Worm (Caenorhabditis elegans): ENCODE results near the gene rpn-12.

The rpn-12 gene

ce11 chrII:11650975-11651588 lies 1.8 kb upstream of the rpn-12 start, which contains the start of gene coa-7 (continued):
- peak; percentile 58 for TF ChIP-seq xnd-1 (tag; optimal IDR thresholded peaks at IDR 0.05)
- no peak for TF ChIP-seq snpc-1.3 (tag; optimal IDR thresholded peaks at IDR 0.05; ENCODE audit: insufficient read depth)
- no peak for TF ChIP-seq let-526 (GFP tag; IDR thresholded peaks at IDR 0.05)
- no peak for TF ChIP-seq zim-3 (tag; optimal IDR thresholded peaks at IDR 0.05)
- no peak for TF ChIP-seq snpc-4 (GFP tag; optimal IDR thresholded peaks at IDR 0.05)
- TF ChIP-seq snpc-4 (tag; optimal IDR thresholded peaks at IDR 0.05), result no peak
- peak; percentile 72 for TF ChIP-seq madf-6 (GFP tag; IDR thresholded peaks at IDR 0.05)
- peak; percentile 59 for TF ChIP-seq ztf-18 (tag; optimal IDR thresholded peaks at IDR 0.05)
- TF ChIP-seq nhr-120 (GFP tag; IDR thresholded peaks at IDR 0.05), result no peak
- peak; percentile 14 for TF ChIP-seq die-1 (tag; optimal IDR thresholded peaks at IDR 0.05)
- no peak for TF ChIP-seq dpff-1 (tag; optimal IDR thresholded peaks at IDR 0.05)
- no peak for TF ChIP-seq hlh-12 (tag; optimal IDR thresholded peaks at IDR 0.05)
- TF ChIP-seq nhr-80 (tag; optimal IDR thresholded peaks at IDR 0.05), result no peak
- 0 out of 2 replicates have a peak, but pooled peaks have one; percentile 47 for TF ChIP-seq ceh-58 (GFP tag; IDR thresholded peaks at IDR 0.05)
- TF ChIP-seq nfya-1 (tag; optimal IDR thresholded peaks at IDR 0.05; ENCODE audit: borderline replicate concordance, insufficient read depth), result no peak
- no peak for TF ChIP-seq F57A8.1 (GFP tag; optimal IDR thresholded peaks at IDR 0.05)
- TF ChIP-seq madf-10 (tag; optimal IDR thresholded peaks at IDR 0.05), result no peak
- no peak for TF ChIP-seq bed-1 (GFP tag; IDR thresholded peaks at IDR 0.05)
- TF ChIP-seq Y56A3A.18 (GFP tag; IDR thresholded peaks at IDR 0.05), result no peak
- TF ChIP-seq K12H6.12 (tag; optimal IDR thresholded peaks at IDR 0.05), result no peak
- TF ChIP-seq bed-2 (GFP tag; IDR thresholded peaks at IDR 0.05), result no peak
- TF ChIP-seq C06A6.2 (GFP tag; conservative IDR thresholded peaks at IDR 0.05), result no peak
- TF ChIP-seq dox-1 (GFP tag; IDR thresholded peaks at IDR 0.05), result no peak
- no peak for TF ChIP-seq mel-28 (tag; optimal IDR thresholded peaks at IDR 0.05; ENCODE audit: borderline replicate concordance)
- TF ChIP-seq lin-54 (GFP tag; optimal IDR thresholded peaks at IDR 0.05), result peak; percentile 13
- TF ChIP-seq F49E8.2 (tag; optimal IDR thresholded peaks at IDR 0.05; ENCODE audit: insufficient read depth), result peak; percentile 92
- no peak for TF ChIP-seq attf-6 (GFP tag; IDR thresholded peaks at IDR 0.05)
- no peak for TF ChIP-seq lsy-27 (tag; optimal IDR thresholded peaks at IDR 0.05; ENCODE audit: borderline replicate concordance, insufficient read depth)
- TF ChIP-seq lag-1 (GFP tag; IDR thresholded peaks at IDR 0.05), result no peak
- peak; percentile 24 for TF ChIP-seq ZK185.1 (tag; optimal IDR thresholded peaks at IDR 0.05; ENCODE audit: poor library complexity, severe bottlenecking)
- TF ChIP-seq unc-62 (GFP tag; optimal IDR thresholded peaks at IDR 0.05), result no peak
- TF ChIP-seq Y67H2A.10 (GFP tag; conservative IDR thresholded peaks at IDR 0.05), result no peak
- no peak for TF ChIP-seq zfh-2 (GFP tag; conservative IDR thresholded peaks at IDR 0.05)
- TF ChIP-seq ccch-3 (GFP tag; optimal IDR thresholded peaks at IDR 0.05), result no peak
- TF ChIP-seq akir-1 (GFP tag; optimal IDR thresholded peaks at IDR 0.05), result no peak
- TF ChIP-seq mes-4 (tag; optimal IDR thresholded peaks at IDR 0.05), result peak; percentile 19
- no peak for TF ChIP-seq F33H1.4 (GFP tag; IDR thresholded peaks at IDR 0.05)
- TF ChIP-seq ceh-100 (GFP tag; IDR thresholded peaks at IDR 0.05), result no peak
- TF ChIP-seq nfya-2 (GFP tag; IDR thresholded peaks at IDR 0.05), result no peak
- TF ChIP-seq nhr-27 (tag; optimal IDR thresholded peaks at IDR 0.05), result no peak

All from whole organism, young adult.